Worm (Caenorhabditis elegans) whole organism, L2 larva: Measurements from ENCODE around the gene srg-22.

ENCODE experiments used
- C34F6.9 ChIP-seq: fragments of 150-350 bp; optimal IDR thresholded peaks from 2 replicates; lab custom pipeline; 2014; ENCODE audit warnings: missing biosample characterization, missing genetic modification characterization
- F13H6.1 ChIP-seq: sonication (generic microtip); optimal IDR thresholded peaks from 2 replicates; lab custom pipeline; 2016; ENCODE audit warnings: missing genetic modification characterization, missing compliant biosample characterization
- Y55F3AM.14 ChIP-seq: fragments of 200-800 bp; sonication (Bioruptor generic); optimal IDR thresholded peaks from 2 replicates; lab custom pipeline; 2018; ENCODE audit warnings: mild to moderate bottlenecking, missing genetic modification characterization, missing compliant biosample characterization
- ZK546.5 ChIP-seq: sonication (generic microtip); optimal IDR thresholded peaks from 2 replicates; lab custom pipeline; 2017; ENCODE audit warnings: missing biosample characterization, missing genetic modification characterization
- alr-1 ChIP-seq: fragments of 150-350 bp; optimal IDR thresholded peaks from 2 replicates; lab custom pipeline; 2014; ENCODE audit warnings: missing biosample characterization, missing genetic modification characterization
- aly-2 ChIP-seq: fragments of 150-350 bp; optimal IDR thresholded peaks from 2 replicates; lab custom pipeline; 2014; ENCODE audit warnings: missing biosample characterization, missing genetic modification characterization
- blmp-1 ChIP-seq: sonication (generic microtip); optimal IDR thresholded peaks from 2 replicates; lab custom pipeline; 2017; ENCODE audit warnings: missing genetic modification characterization, mild to moderate bottlenecking, missing compliant biosample characterization, antibody characterized with exemption, moderate library complexity; ENCODE audit not compliant: insufficient read depth
- ceh-16 ChIP-seq: fragments of 150-350 bp; optimal IDR thresholded peaks from 2 replicates; lab custom pipeline; 2014; ENCODE audit warnings: missing biosample characterization, missing genetic modification characterization
- ceh-82 ChIP-seq: fragments of 150-350 bp; optimal IDR thresholded peaks from 2 replicates; lab custom pipeline; 2014; ENCODE audit warnings: missing biosample characterization, missing genetic modification characterization
- egl-27 ChIP-seq: sonication (generic microtip); optimal IDR thresholded peaks from 3 replicates; lab custom pipeline; 2017; ENCODE audit warnings: missing biosample characterization, missing genetic modification reagents, missing genetic modification characterization
- elt-1 ChIP-seq: fragments of 150-350 bp; optimal IDR thresholded peaks from 2 replicates; lab custom pipeline; 2014; ENCODE audit warnings: missing biosample characterization, missing genetic modification characterization
- gmeb-1 ChIP-seq: fragments of 150-350 bp; optimal IDR thresholded peaks from 2 replicates; lab custom pipeline; 2014; ENCODE audit warnings: missing biosample characterization, missing genetic modification characterization
- lin-11 ChIP-seq: fragments of 150-350 bp; sonication (generic microtip); optimal IDR thresholded peaks from 2 replicates; lab custom pipeline; 2014; ENCODE audit warnings: missing biosample characterization, missing genetic modification characterization, inconsistent platforms, mixed read lengths
- lin-13 ChIP-seq: fragments of 150-350 bp; optimal IDR thresholded peaks from 2 replicates; lab custom pipeline; 2014; ENCODE audit warnings: missing biosample characterization, missing genetic modification reagents, missing genetic modification characterization
- lsy-2 ChIP-seq, 2 experiments: fragments of 150-350 bp in 1 of 2; sonication (generic microtip) in 1 of 2; optimal IDR thresholded peaks; 2 replicates each; lab custom pipeline; 2014 to 2017; ENCODE audit warnings: missing biosample characterization in 2 of 2, missing genetic modification characterization in 2 of 2
- mab-5 ChIP-seq: fragments of 150-350 bp; optimal IDR thresholded peaks from 2 replicates; lab custom pipeline; 2014; ENCODE audit warnings: missing biosample characterization, missing genetic modification characterization
- mbf-1 ChIP-seq: sonication (generic microtip); optimal IDR thresholded peaks from 2 replicates; lab custom pipeline; 2017; ENCODE audit warnings: missing biosample characterization, missing genetic modification characterization
- mdl-1 ChIP-seq, 2 experiments: fragments of 150-350 bp in 1 of 2; sonication (generic microtip) in 1 of 2; optimal IDR thresholded peaks; 2 replicates each; lab custom pipeline; 2017; ENCODE audit warnings: missing biosample characterization in 2 of 2, missing genetic modification characterization in 2 of 2
- nhr-10 ChIP-seq: sonication (generic microtip); optimal IDR thresholded peaks from 2 replicates; lab custom pipeline; 2017; ENCODE audit warnings: missing biosample characterization, missing genetic modification characterization
- nhr-11 ChIP-seq: fragments of 150-350 bp; optimal IDR thresholded peaks from 2 replicates; lab custom pipeline; 2014; ENCODE audit warnings: missing biosample characterization, missing genetic modification characterization
- nhr-12 ChIP-seq: fragments of 150-350 bp; optimal IDR thresholded peaks from 2 replicates; lab custom pipeline; 2014; ENCODE audit warnings: missing biosample characterization, missing genetic modification characterization
- nhr-129 ChIP-seq: fragments of 150-350 bp; optimal IDR thresholded peaks from 2 replicates; lab custom pipeline; 2014; ENCODE audit warnings: missing biosample characterization, missing genetic modification characterization
- nhr-21 ChIP-seq: fragments of 150-350 bp; optimal IDR thresholded peaks from 2 replicates; lab custom pipeline; 2014; ENCODE audit warnings: missing biosample characterization, missing genetic modification characterization
- nhr-23 ChIP-seq: fragments of 150-350 bp; optimal IDR thresholded peaks from 2 replicates; lab custom pipeline; 2014; ENCODE audit warnings: missing biosample characterization, missing genetic modification reagents, missing genetic modification characterization
- nhr-237 ChIP-seq: fragments of 150-350 bp; optimal IDR thresholded peaks from 2 replicates; lab custom pipeline; 2014; ENCODE audit warnings: missing biosample characterization, missing genetic modification characterization
- nhr-25 ChIP-seq: fragments of 150-350 bp; sonication (generic microtip); optimal IDR thresholded peaks from 3 replicates; lab custom pipeline; 2014; ENCODE audit warnings: missing biosample characterization, missing genetic modification characterization
- nhr-6 ChIP-seq: fragments of 150-350 bp; optimal IDR thresholded peaks from 2 replicates; lab custom pipeline; 2014; ENCODE audit warnings: missing biosample characterization, missing genetic modification characterization
- nhr-77 ChIP-seq: fragments of 150-350 bp; optimal IDR thresholded peaks from 2 replicates; lab custom pipeline; 2014; ENCODE audit warnings: missing biosample characterization, missing genetic modification characterization
- peb-1 ChIP-seq: fragments of 150-350 bp; optimal IDR thresholded peaks from 2 replicates; lab custom pipeline; 2014; ENCODE audit warnings: missing biosample characterization, missing genetic modification characterization
- sem-4 ChIP-seq: fragments of 150-350 bp; optimal IDR thresholded peaks from 2 replicates; lab custom pipeline; 2014; ENCODE audit warnings: missing biosample characterization, missing genetic modification reagents, missing genetic modification characterization
- skn-1 ChIP-seq: sonication (generic microtip); optimal IDR thresholded peaks from 2 replicates; lab custom pipeline; 2017; ENCODE audit warnings: missing biosample characterization, missing genetic modification characterization
- snpc-4 ChIP-seq: fragments of 150-350 bp; optimal IDR thresholded peaks from 2 replicates; lab custom pipeline; 2014; ENCODE audit warnings: missing biosample characterization, missing genetic modification characterization
- unc-39 ChIP-seq: fragments of 150-350 bp; optimal IDR thresholded peaks from 2 replicates; lab custom pipeline; 2014; ENCODE audit warnings: missing biosample characterization, missing genetic modification characterization
- unc-62 ChIP-seq: fragments of 150-350 bp; optimal IDR thresholded peaks from 2 replicates; lab custom pipeline; 2014; ENCODE audit warnings: missing biosample characterization, missing genetic modification reagents, missing genetic modification characterization
- ztf-1 ChIP-seq: fragments of 200-800 bp; sonication (Bioruptor generic); conservative IDR thresholded peaks from 2 replicates; pipeline ENCODE4 v1.3.6; 2022; ENCODE audit warnings: missing genetic modification characterization, missing compliant biosample characterization
- ztf-4 ChIP-seq: fragments of 150-350 bp; optimal IDR thresholded peaks from 2 replicates; lab custom pipeline; 2014; ENCODE audit warnings: missing biosample characterization, missing genetic modification characterization

The srg-22 gene

ce11 chrII:3112313-3112712 lies 19.1 kb upstream of the srg-22 start, which contains the start of gene Y25C1A.2:
Y25C1A.2 (plus strand) TSS chrII:3112613.
- no peak for TF ChIP-seq peb-1
- TF ChIP-seq unc-39 (tag; lab: Kevin White, UChicago) = no peak
- TF ChIP-seq mbf-1 (tag; lab: Kevin White, UChicago) = no peak
- TF ChIP-seq sem-4 = no peak
- TF ChIP-seq elt-1 (tag; lab: Kevin White, UChicago) = no peak
- TF ChIP-seq nhr-23 (tag; lab: Kevin White, UChicago) = no peak
- no peak for TF ChIP-seq ceh-82 (tag; lab: Kevin White, UChicago)
- no peak for TF ChIP-seq gmeb-1 (tag; lab: Kevin White, UChicago)
- TF ChIP-seq ceh-16 (tag; lab: Kevin White, UChicago) = no peak
- TF ChIP-seq F13H6.1 (tag; lab: Kevin White, UChicago) = no peak
- no peak for TF ChIP-seq ZK546.5 (tag; lab: Kevin White, UChicago)
- TF ChIP-seq nhr-129 (tag; lab: Kevin White, UChicago) = no peak
- TF ChIP-seq skn-1 (tag; lab: Kevin White, UChicago) = no peak
- no peak for TF ChIP-seq nhr-237
- TF ChIP-seq alr-1 (tag; lab: Kevin White, UChicago) = no peak
- TF ChIP-seq lin-11 (tag; lab: Kevin White, UChicago) = no peak
- TF ChIP-seq nhr-21 (tag; lab: Kevin White, UChicago) = no peak

ce11 chrII:3111147-3111546 lies 17.9 kb upstream of the srg-22 start, which contains the start of gene Y25C1A.13:
Y25C1A.13 (minus strand) TSS chrII:3111247.
- TF ChIP-seq mab-5 (tag; lab: Kevin White, UChicago) = no peak
- no peak for TF ChIP-seq nhr-25
- TF ChIP-seq ceh-82 (tag; lab: Kevin White, UChicago) = no peak
- TF ChIP-seq F13H6.1 (tag; lab: Kevin White, UChicago) = peak; percentile 18

- no peak for TF ChIP-seq lsy-2 (tag; optimal IDR thresholded peaks at IDR 0.05; lab: Kevin White, UChicago)
- TF ChIP-seq gmeb-1 (tag; lab: Kevin White, UChicago) = no peak
- TF ChIP-seq Y55F3AM.14 (GFP tag; lab: Kevin White, UChicago) = no peak
- no peak for TF ChIP-seq nhr-10 (tag; lab: Kevin White, UChicago)
- TF ChIP-seq unc-39 (tag; lab: Kevin White, UChicago) = no peak
- no peak for TF ChIP-seq mbf-1 (tag; lab: Kevin White, UChicago)
- TF ChIP-seq unc-62 (GFP tag; lab: Kevin White, UChicago) = no peak
- TF ChIP-seq nhr-77 (tag; lab: Kevin White, UChicago) = no peak
- TF ChIP-seq nhr-6 (tag; lab: Kevin White, UChicago) = no peak
- TF ChIP-seq aly-2 (tag; lab: Kevin White, UChicago) = no peak
- no peak for TF ChIP-seq nhr-25
- no peak for TF ChIP-seq snpc-4 (tag; lab: Kevin White, UChicago)
- no peak for TF ChIP-seq lin-13 (GFP tag; lab: Kevin White, UChicago)
- no peak for TF ChIP-seq ztf-1 (GFP tag; lab: Robert Waterston, UW)
- no peak for TF ChIP-seq mdl-1 (tag; optimal IDR thresholded peaks at IDR 0.05; lab: Kevin White, UChicago)
- no peak for TF ChIP-seq ZK546.5 (tag; lab: Kevin White, UChicago)
- TF ChIP-seq C34F6.9 = no peak
- TF ChIP-seq, all 48 proteins: peak for 0
Observed at ce11 chrII:3110099-3110498, 16.8 kb upstream of the srg-22 start.

- TF ChIP-seq skn-1 (tag; lab: Kevin White, UChicago) (no peak), mbf-1 (tag; lab: Kevin White, UChicago) (no peak), peb-1 (no peak), blmp-1 (tag; lab: Kevin White, UChicago) (no peak), C34F6.9 (no peak), nhr-11 (no peak), ztf-4 (no peak), F13H6.1 (tag; lab: Kevin White, UChicago) (no peak), nhr-237 (no peak), nhr-12 (tag; lab: Kevin White, UChicago) (no peak), nhr-23 (tag; lab: Kevin White, UChicago) (no peak), egl-27 (tag; lab: Kevin White, UChicago) (no peak)
Observed at ce11 chrII:3109533-3109932, 16.3 kb upstream of the srg-22 start.
